Fruit fly (Drosophila melanogaster) whole organism, prepupa: Measurements from ENCODE around the gene CG14834.

Experiments used
- Blimp-1 ChIP-seq: fragments of 200-800 bp; sonication (Bioruptor generic); optimal IDR thresholded peaks from 3 replicates; lab custom pipeline; 2017; ENCODE audit warnings: missing biosample characterization, missing genetic modification characterization, mild to moderate bottlenecking, moderate library complexity, missing genetic modification reagents
- CG10631 ChIP-seq: fragments of 200-800 bp; sonication (Bioruptor generic); optimal IDR thresholded peaks from 2 replicates; lab custom pipeline; 2016; ENCODE audit warnings: missing biosample characterization, missing genetic modification characterization
- CG11762 ChIP-seq: fragments of 200-800 bp; sonication (Bioruptor generic); optimal IDR thresholded peaks from 3 replicates; lab custom pipeline; 2016; ENCODE audit warnings: missing biosample characterization, missing genetic modification characterization; ENCODE audit not compliant: insufficient read depth
- CG11902 ChIP-seq: fragments of 200-800 bp; sonication (Bioruptor generic); optimal IDR thresholded peaks from 3 replicates; lab custom pipeline; 2016; ENCODE audit warnings: missing biosample characterization, missing genetic modification characterization
- CG3032 ChIP-seq: fragments of 200-800 bp; optimal IDR thresholded peaks from 2 replicates; lab custom pipeline; 2019; ENCODE audit warnings: missing biosample characterization, mild to moderate bottlenecking, missing genetic modification characterization, moderate library complexity
- CG31627 ChIP-seq: fragments of 200-800 bp; sonication (Bioruptor generic); optimal IDR thresholded peaks from 3 replicates; lab custom pipeline; 2016; ENCODE audit warnings: missing biosample characterization, missing genetic modification characterization
- CG32006 ChIP-seq: fragments of 200-800 bp; sonication (Bioruptor generic); optimal IDR thresholded peaks from 3 replicates; lab custom pipeline; 2017; ENCODE audit warnings: missing biosample characterization, mild to moderate bottlenecking, missing genetic modification characterization
- CG34406 ChIP-seq: fragments of 200-800 bp; sonication (Bioruptor generic); optimal IDR thresholded peaks from 3 replicates; lab custom pipeline; 2016; ENCODE audit warnings: missing biosample characterization, missing genetic modification characterization
- CG4318 ChIP-seq: fragments of 200-800 bp; sonication (Bioruptor generic); optimal IDR thresholded peaks from 3 replicates; lab custom pipeline; 2017; ENCODE audit warnings: missing biosample characterization, mild to moderate bottlenecking, missing genetic modification characterization
- CG6163 ChIP-seq: fragments of 200-800 bp; sonication (Bioruptor generic); IDR thresholded peaks from 3 replicates; pipeline ENCODE4 v1.3.6; 2022; ENCODE audit warnings: missing biosample characterization, missing genetic modification characterization
- CG6276 ChIP-seq: fragments of 200-800 bp; sonication (Bioruptor generic); optimal IDR thresholded peaks from 2 replicates; lab custom pipeline; 2017; ENCODE audit warnings: missing biosample characterization, mild to moderate bottlenecking, missing genetic modification characterization
- CG6792 ChIP-seq: fragments of 200-800 bp; sonication (Bioruptor generic); optimal IDR thresholded peaks from 3 replicates; lab custom pipeline; 2016; ENCODE audit warnings: missing biosample characterization, missing genetic modification characterization
- CG6808 ChIP-seq: fragments of 200-800 bp; sonication (Bioruptor generic); optimal IDR thresholded peaks from 3 replicates; lab custom pipeline; 2017; ENCODE audit warnings: missing biosample characterization, missing genetic modification characterization, mild to moderate bottlenecking, moderate library complexity, missing genetic modification reagents
- CG6854 ChIP-seq: fragments of 200-800 bp; sonication (Bioruptor generic); optimal IDR thresholded peaks from 2 replicates; lab custom pipeline; 2017; ENCODE audit warnings: missing biosample characterization, mild to moderate bottlenecking, missing genetic modification characterization
- CG8319 ChIP-seq: fragments of 200-800 bp; sonication (Bioruptor generic); optimal IDR thresholded peaks from 3 replicates; lab custom pipeline; 2016; ENCODE audit warnings: missing biosample characterization, missing genetic modification characterization
- Eip75B ChIP-seq: fragments of 200-800 bp; sonication (Bioruptor generic); optimal IDR thresholded peaks from 3 replicates; lab custom pipeline; 2016; ENCODE audit warnings: missing biosample characterization, missing genetic modification characterization
- Eip78C ChIP-seq: fragments of 200-800 bp; sonication (Bioruptor generic); peaks from one replicate; lab custom pipeline; 2016; ENCODE audit warnings: missing biosample characterization, missing genetic modification characterization
- Ets96B ChIP-seq: fragments of 200-800 bp; optimal IDR thresholded peaks from 2 replicates; lab custom pipeline; 2019; ENCODE audit warnings: missing biosample characterization, mild to moderate bottlenecking, missing genetic modification characterization, moderate library complexity
- Hr38 ChIP-seq: sonication (Bioruptor generic); optimal IDR thresholded peaks from 2 replicates; lab custom pipeline; 2016; ENCODE audit warnings: missing biosample characterization, missing genetic modification characterization
- Hr4 ChIP-seq: fragments of 200-800 bp; sonication (Bioruptor generic); optimal IDR thresholded peaks from 3 replicates; lab custom pipeline; 2016; ENCODE audit warnings: missing biosample characterization, missing genetic modification characterization
- Lpt ChIP-seq: fragments of 200-800 bp; sonication (Bioruptor generic); optimal IDR thresholded peaks from 3 replicates; lab custom pipeline; 2016; ENCODE audit warnings: missing biosample characterization, missing genetic modification characterization
- Met ChIP-seq: fragments of 200-800 bp; sonication (Bioruptor generic); optimal IDR thresholded peaks from 3 replicates; lab custom pipeline; 2016; ENCODE audit warnings: missing biosample characterization, missing genetic modification characterization
- OdsH ChIP-seq: fragments of 200-800 bp; sonication (Bioruptor generic); optimal IDR thresholded peaks from 3 replicates; lab custom pipeline; 2016; ENCODE audit warnings: missing biosample characterization, missing genetic modification characterization
- Smox ChIP-seq: fragments of 200-800 bp; sonication (Bioruptor generic); optimal IDR thresholded peaks from 3 replicates; lab custom pipeline; 2016; ENCODE audit warnings: missing biosample characterization, missing genetic modification characterization
- Sox14 ChIP-seq: fragments of 200-800 bp; sonication (Bioruptor generic); optimal IDR thresholded peaks from 3 replicates; lab custom pipeline; 2016; ENCODE audit warnings: missing biosample characterization, missing genetic modification characterization
- Sox15 ChIP-seq: fragments of 200-800 bp; sonication (Bioruptor generic); optimal IDR thresholded peaks from 3 replicates; lab custom pipeline; 2016; ENCODE audit warnings: missing biosample characterization, missing genetic modification characterization
- achi ChIP-seq: fragments of 200-800 bp; sonication (Bioruptor generic); optimal IDR thresholded peaks from 3 replicates; lab custom pipeline; 2016; ENCODE audit warnings: missing biosample characterization, missing genetic modification characterization
- acj6 ChIP-seq: fragments of 200-800 bp; sonication (Bioruptor generic); optimal IDR thresholded peaks from 3 replicates; lab custom pipeline; 2016; ENCODE audit warnings: missing biosample characterization, missing genetic modification characterization
- cyc ChIP-seq: fragments of 200-800 bp; sonication (Bioruptor generic); optimal IDR thresholded peaks from 3 replicates; lab custom pipeline; 2016; ENCODE audit warnings: missing biosample characterization, missing genetic modification characterization
- dsx ChIP-seq: fragments of 200-800 bp; optimal IDR thresholded peaks from 3 replicates; lab custom pipeline; 2019; ENCODE audit warnings: missing biosample characterization, mild to moderate bottlenecking, missing genetic modification characterization, moderate library complexity; ENCODE audit not compliant: poor library complexity, severe bottlenecking
- fd85E ChIP-seq: fragments of 200-800 bp; sonication (Bioruptor generic); optimal IDR thresholded peaks from 3 replicates; lab custom pipeline; 2016; ENCODE audit warnings: missing biosample characterization, missing genetic modification characterization
- lz ChIP-seq: fragments of 200-800 bp; sonication (Bioruptor generic); optimal IDR thresholded peaks from 3 replicates; lab custom pipeline; 2016; ENCODE audit warnings: missing biosample characterization, missing genetic modification characterization
- net ChIP-seq: fragments of 200-800 bp; sonication (Bioruptor generic); optimal IDR thresholded peaks from 3 replicates; lab custom pipeline; 2016; ENCODE audit warnings: missing biosample characterization, missing genetic modification characterization
- salr ChIP-seq, 2 experiments: fragments of 200-800 bp; sonication (Bioruptor generic); optimal IDR thresholded peaks; 3 replicates each; lab custom pipeline; 2016 to 2018; ENCODE audit warnings: missing biosample characterization in 2 of 2, missing genetic modification characterization in 2 of 2, mild to moderate bottlenecking in 1 of 2
- svp ChIP-seq: fragments of 200-800 bp; sonication (Bioruptor generic); peaks from one replicate; lab custom pipeline; 2016; ENCODE audit warnings: missing biosample characterization, missing genetic modification characterization
- vri ChIP-seq: fragments of 200-800 bp; sonication (Bioruptor generic); optimal IDR thresholded peaks from 3 replicates; lab custom pipeline; 2016; ENCODE audit warnings: missing biosample characterization, mild to moderate bottlenecking, missing genetic modification characterization

CG14834 gene

dm6 chr3L:7346951-7347350 is at the start of gene CG14834:
Gene CG14834, minus strand, starts transcription at chr3L:7347123.
- TF ChIP-seq CG6276 (GFP tag; lab: Kevin White, UChicago) (no peak), CG4318 (GFP tag; lab: Kevin White, UChicago) (no peak), CG6163 (GFP tag; lab: Robert Waterston, UW) (no peak), Sox14 (GFP tag; lab: Kevin White, UChicago) (no peak), Ets96B (tag; lab: Kevin White, UChicago) (no peak), Eip75B (GFP tag; lab: Kevin White, UChicago) (no peak), CG34406 (GFP tag; lab: Kevin White, UChicago) (no peak), acj6 (GFP tag; lab: Kevin White, UChicago) (no peak), Eip78C (no peak), Smox (no peak), fd85E (GFP tag; lab: Kevin White, UChicago) (no peak), svp (GFP tag; lab: Kevin White, UChicago) (no peak)
- TF ChIP-seq, all 60 proteins: peak for 0

- TF ChIP-seq Sox15 (GFP tag; lab: Kevin White, UChicago), result no peak
- no peak for TF ChIP-seq CG32006 (GFP tag; lab: Kevin White, UChicago)
- TF ChIP-seq Met (GFP tag; lab: Kevin White, UChicago), result no peak
- TF ChIP-seq vri (GFP tag; lab: Kevin White, UChicago), result no peak
- TF ChIP-seq CG11902 (GFP tag; lab: Kevin White, UChicago), result no peak
- TF ChIP-seq net, result no peak
- TF ChIP-seq CG6854, result no peak
- TF ChIP-seq CG8319 (GFP tag; lab: Kevin White, UChicago), result no peak
- TF ChIP-seq Hr4 (GFP tag; lab: Kevin White, UChicago), result no peak
- TF ChIP-seq Hr38 (GFP tag; lab: Kevin White, UChicago), result no peak
- TF ChIP-seq CG31627, result no peak
- no peak for TF ChIP-seq CG3032
- no peak for TF ChIP-seq salr (GFP tag; optimal IDR thresholded peaks at IDR 0.05; lab: Kevin White, UChicago)
- TF ChIP-seq, all 60 proteins: peak for 0
These were observed 49.1 kb upstream of the CG14834 start, which contains the start of gene CG32379 for dm6 chr3L:7396055-7396454. Gene CG32379, plus strand, starts transcription at chr3L:7396355.

DNA sequence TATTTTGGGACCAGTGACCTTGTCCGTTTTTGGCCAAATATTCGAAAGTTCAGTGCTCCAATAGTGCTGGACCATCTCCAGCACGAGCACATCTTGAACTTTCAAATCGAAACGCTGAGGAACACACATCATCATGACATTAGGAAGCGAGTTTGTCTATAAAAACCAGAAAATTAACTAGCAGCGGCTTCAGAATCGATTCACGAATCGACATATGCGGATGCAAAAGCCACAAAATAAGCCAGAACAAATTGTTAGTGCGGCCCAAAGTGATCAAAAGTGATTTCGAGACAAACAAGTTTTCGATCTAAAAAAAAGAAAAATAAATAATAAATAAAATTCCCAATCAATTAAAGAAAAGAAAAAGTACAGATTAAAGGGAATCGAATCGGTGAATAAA is 43.5 kb upstream of the CG14834 start, which contains the start of gene CG8563:
Gene CG8563, plus strand, starts transcription at position 301 of the 400 bp plus-strand sequence.
- TF ChIP-seq Lpt (GFP tag; lab: Kevin White, UChicago) (no peak), achi (GFP tag; lab: Kevin White, UChicago) (no peak), CG8319 (GFP tag; lab: Kevin White, UChicago) (no peak), CG4318 (GFP tag; lab: Kevin White, UChicago) (no peak), Sox14 (GFP tag; lab: Kevin White, UChicago) (no peak), CG6276 (GFP tag; lab: Kevin White, UChicago) (no peak), CG10631 (no peak), CG3032 (no peak)

dm6 chr3L:7390004-7390403 is 43.1 kb upstream of the CG14834 start:
- TF ChIP-seq CG11902 (GFP tag; lab: Kevin White, UChicago) (no peak), CG8319 (GFP tag; lab: Kevin White, UChicago) (no peak), dsx (no peak), lz (GFP tag; lab: Kevin White, UChicago) (no peak), fd85E (GFP tag; lab: Kevin White, UChicago) (no peak), Blimp-1 (GFP tag; lab: Kevin White, UChicago) (no peak), CG6854 (no peak), cyc (GFP tag; lab: Kevin White, UChicago) (no peak), CG6808 (no peak), Eip75B (GFP tag; lab: Kevin White, UChicago) (no peak), Hr4 (GFP tag; lab: Kevin White, UChicago) (no peak), Sox14 (GFP tag; lab: Kevin White, UChicago) (no peak), CG11762 (GFP tag; lab: Kevin White, UChicago) (no peak), OdsH (GFP tag; lab: Kevin White, UChicago) (no peak), CG6163 (GFP tag; lab: Robert Waterston, UW) (no peak), CG31627 (no peak), CG6792 (GFP tag; lab: Kevin White, UChicago) (no peak)
